Fruit fly (Drosophila melanogaster) whole organism, pupa: ENCODE measurements around the gene Syt1.

Source experiments
- CG10348 ChIP-seq: fragments of 200-800 bp; sonication (Bioruptor generic); IDR thresholded peaks from 2 replicates; pipeline ENCODE4 v1.3.6; 2022; ENCODE audit warnings: missing biosample characterization, missing genetic modification characterization
- CG12605 ChIP-seq: fragments of 200-800 bp; sonication (Bioruptor generic); IDR thresholded peaks from 2 replicates; pipeline ENCODE4 v1.3.6; 2022; ENCODE audit warnings: missing biosample characterization, missing genetic modification characterization
- CG13204 ChIP-seq: fragments of 200-800 bp; sonication (Bioruptor generic); optimal IDR thresholded peaks from 2 replicates; lab custom pipeline; 2018; ENCODE audit warnings: missing biosample characterization, mild to moderate bottlenecking, missing genetic modification characterization, moderate library complexity
- CG14655 ChIP-seq: fragments of 200-800 bp; sonication (Bioruptor generic); optimal IDR thresholded peaks from 3 replicates; lab custom pipeline; 2017; ENCODE audit warnings: mild to moderate bottlenecking, missing biosample characterization, missing genetic modification reagents, missing genetic modification characterization
- CG15710 ChIP-seq: fragments of 200-800 bp; sonication (Bioruptor generic); optimal IDR thresholded peaks from 2 replicates; lab custom pipeline; 2018; ENCODE audit warnings: missing biosample characterization, mild to moderate bottlenecking, missing genetic modification characterization, moderate library complexity
- CG17806 ChIP-seq: fragments of 200-800 bp; sonication (Bioruptor generic); optimal IDR thresholded peaks from 2 replicates; lab custom pipeline; 2018; ENCODE audit warnings: missing biosample characterization, mild to moderate bottlenecking, missing genetic modification characterization, moderate library complexity
- CG32121 ChIP-seq: fragments of 200-800 bp; sonication (Bioruptor generic); IDR thresholded peaks from 2 replicates; pipeline ENCODE4 v1.3.6; 2022; ENCODE audit warnings: missing biosample characterization, missing genetic modification characterization
- CG34367 ChIP-seq: fragments of 200-800 bp; sonication (Bioruptor generic); optimal IDR thresholded peaks from 2 replicates; lab custom pipeline; 2018; ENCODE audit warnings: missing biosample characterization, mild to moderate bottlenecking, missing genetic modification characterization
- CG4496 ChIP-seq: fragments of 200-800 bp; sonication (Bioruptor generic); IDR thresholded peaks from 3 replicates; pipeline ENCODE4 v1.3.6; 2022; ENCODE audit warnings: missing biosample characterization, missing genetic modification characterization
- CG8159 ChIP-seq: fragments of 200-800 bp; sonication (Bioruptor generic); optimal IDR thresholded peaks from 3 replicates; lab custom pipeline; 2018; ENCODE audit warnings: missing biosample characterization, mild to moderate bottlenecking, missing genetic modification characterization, moderate library complexity
- CG8301 ChIP-seq: fragments of 200-800 bp; sonication (Bioruptor generic); optimal IDR thresholded peaks from 2 replicates; lab custom pipeline; 2018; ENCODE audit warnings: missing biosample characterization, mild to moderate bottlenecking, missing genetic modification characterization
- CG9948 ChIP-seq: fragments of 200-800 bp; sonication (Bioruptor generic); optimal IDR thresholded peaks from 2 replicates; lab custom pipeline; 2018; ENCODE audit warnings: missing biosample characterization, mild to moderate bottlenecking, missing genetic modification characterization, moderate library complexity
- D1 ChIP-seq: fragments of 200-800 bp; sonication (Bioruptor generic); optimal IDR thresholded peaks from 2 replicates; lab custom pipeline; 2018; ENCODE audit warnings: missing biosample characterization, mild to moderate bottlenecking, missing genetic modification characterization, moderate library complexity
- EcR ChIP-seq: fragments of 200-800 bp; sonication (Bioruptor generic); optimal IDR thresholded peaks from 3 replicates; lab custom pipeline; 2019; ENCODE audit warnings: missing biosample characterization, missing genetic modification characterization, mild to moderate bottlenecking, moderate library complexity, missing genetic modification reagents
- Ets98B ChIP-seq: fragments of 200-800 bp; sonication (Bioruptor generic); IDR thresholded peaks from 2 replicates; pipeline ENCODE4 v1.3.6; 2022; ENCODE audit warnings: missing biosample characterization, missing genetic modification characterization
- Pif1A ChIP-seq: fragments of 200-800 bp; sonication (Bioruptor generic); optimal IDR thresholded peaks from 3 replicates; lab custom pipeline; 2016; ENCODE audit warnings: missing biosample characterization, missing genetic modification characterization
- Pif1B ChIP-seq: fragments of 200-800 bp; sonication (Bioruptor generic); optimal IDR thresholded peaks from 3 replicates; lab custom pipeline; 2016; ENCODE audit warnings: missing biosample characterization, missing genetic modification characterization
- Snoo ChIP-seq: fragments of 200-800 bp; sonication (Bioruptor generic); optimal IDR thresholded peaks from 3 replicates; lab custom pipeline; 2017; ENCODE audit warnings: missing biosample characterization, mild to moderate bottlenecking, missing genetic modification characterization, inconsistent platforms
- fd96Ca ChIP-seq: fragments of 200-800 bp; sonication (Bioruptor generic); IDR thresholded peaks from 3 replicates; pipeline ENCODE4 v1.3.6; 2022; ENCODE audit warnings: missing biosample characterization, missing genetic modification characterization
- gl ChIP-seq: fragments of 200-800 bp; sonication (Bioruptor generic); optimal IDR thresholded peaks from 2 replicates; lab custom pipeline; 2018; ENCODE audit warnings: missing biosample characterization, mild to moderate bottlenecking, missing genetic modification characterization
- rn ChIP-seq: fragments of 200-800 bp; sonication (Bioruptor generic); IDR thresholded peaks from 2 replicates; pipeline ENCODE4 v1.3.6; 2022; ENCODE audit warnings: missing biosample characterization, missing genetic modification characterization

The Syt1 gene

DNA sequence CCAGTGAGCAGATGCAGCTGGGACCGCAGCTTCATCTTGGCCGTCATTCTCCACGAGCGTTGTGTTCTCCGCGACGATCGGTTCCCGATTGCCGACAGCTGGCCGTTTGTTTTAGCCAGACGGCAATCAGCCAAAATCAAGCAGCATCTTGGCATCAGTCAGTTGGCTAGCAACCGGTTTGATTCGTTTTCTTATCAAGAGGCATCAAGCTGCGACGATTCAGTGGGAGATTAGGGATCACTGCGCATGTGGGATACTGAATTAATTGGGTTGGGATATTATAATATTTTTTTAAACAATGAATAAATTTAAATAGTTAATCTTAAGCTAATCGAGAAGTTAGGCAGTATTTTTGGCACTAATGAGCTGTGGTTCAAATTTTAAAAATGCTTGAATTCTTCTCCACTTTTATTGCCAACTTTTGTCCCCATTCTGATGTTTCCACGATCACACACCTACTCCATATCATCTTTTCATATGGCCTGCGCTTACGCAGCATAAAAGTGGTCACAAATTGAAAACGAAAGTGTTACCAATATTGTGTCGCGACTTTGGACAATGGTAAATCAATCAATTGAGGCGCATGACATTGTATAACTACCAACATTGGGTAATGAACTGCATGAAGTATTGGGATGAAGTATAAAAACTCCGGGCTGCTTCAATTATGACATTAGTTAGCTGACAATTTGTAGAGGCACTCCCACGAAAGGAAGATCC, 38.1 kb upstream of the Syt1 start, which contains the start of the genes CG3119 and Cpr23B:
Gene CG3119 (minus strand): TSS at position 92 of the 720 bp plus-strand sequence.
Gene Cpr23B (plus strand): TSS at position 670 of the 720 bp plus-strand sequence.
- TF ChIP-seq Snoo (tag; lab: Kevin White, UChicago) = no peak
- no peak for TF ChIP-seq D1 (tag; lab: Kevin White, UChicago)
- TF ChIP-seq EcR (GFP tag; lab: Kevin White, UChicago) = no peak
- TF ChIP-seq fd96Ca = no peak
- TF ChIP-seq CG14655 (GFP tag; lab: Kevin White, UChicago) = no peak
- TF ChIP-seq CG15710 (tag; lab: Kevin White, UChicago) = no peak
- no peak for TF ChIP-seq rn
- no peak for TF ChIP-seq CG4496 (GFP tag; lab: Robert Waterston, UW)
- TF ChIP-seq CG12605 = no peak
- TF ChIP-seq CG8301 = no peak
- TF ChIP-seq Ets98B (GFP tag; lab: Robert Waterston, UW) = no peak
- no peak for TF ChIP-seq CG34367 (tag; lab: Kevin White, UChicago)
- TF ChIP-seq CG8159 (tag; lab: Kevin White, UChicago) = no peak
- TF ChIP-seq Pif1B (GFP tag; lab: Kevin White, UChicago) = no peak
- TF ChIP-seq CG17806 (tag; lab: Kevin White, UChicago) = no peak
- no peak for TF ChIP-seq Pif1A
- no peak for TF ChIP-seq CG13204 (GFP tag; lab: Kevin White, UChicago)
- TF ChIP-seq gl (tag; lab: Kevin White, UChicago) = no peak
- no peak for TF ChIP-seq CG10348 (GFP tag; lab: Robert Waterston, UW)
- TF ChIP-seq, all 21 proteins: peak for 0

DNA sequence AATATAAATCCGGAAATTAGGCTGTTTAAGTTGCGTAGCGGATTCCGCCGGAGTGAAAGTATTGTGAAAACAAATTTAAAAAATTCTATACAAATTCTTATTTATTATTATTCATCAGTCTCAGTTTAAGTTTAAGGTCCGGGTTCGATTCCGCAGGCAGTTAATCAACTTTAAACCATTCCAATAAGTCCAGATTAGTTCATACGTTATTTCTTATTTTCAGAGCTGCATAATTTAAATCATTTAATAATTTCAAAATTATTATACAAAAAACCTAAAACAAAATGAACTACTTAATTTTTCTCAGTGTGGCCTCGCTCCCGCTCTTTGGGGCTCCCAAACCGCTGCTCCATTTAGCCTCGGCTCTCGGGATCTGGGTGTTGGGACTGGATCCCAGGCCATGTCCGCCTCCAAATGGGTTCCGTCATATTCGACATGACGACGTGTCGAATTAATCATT, 30.6 kb upstream of the Syt1 start:
- peak; percentile 88 for TF ChIP-seq fd96Ca
- TF ChIP-seq CG4496 (GFP tag; lab: Robert Waterston, UW) = no peak; the same call in 1 of the 3 replicates
- peak; percentile 95 for TF ChIP-seq CG9948 (tag; lab: Kevin White, UChicago)
- TF ChIP-seq CG14655 (GFP tag; lab: Kevin White, UChicago) = peak; percentile 98
- peak; percentile 96 for TF ChIP-seq D1 (tag; lab: Kevin White, UChicago)
- TF ChIP-seq rn = peak; percentile 67
- peak; percentile 90 for TF ChIP-seq Pif1B (GFP tag; lab: Kevin White, UChicago)
- peak; percentile 67 for TF ChIP-seq gl (tag; lab: Kevin White, UChicago)
- TF ChIP-seq CG17806 (tag; lab: Kevin White, UChicago) = peak; percentile 90
- peak; percentile 95 for TF ChIP-seq CG8301
- 0 out of 2 replicates have a peak, but pooled peaks have one; percentile 22 for TF ChIP-seq CG12605
- TF ChIP-seq CG34367 (tag; lab: Kevin White, UChicago) = peak; percentile 87
- TF ChIP-seq Ets98B (GFP tag; lab: Robert Waterston, UW) = peak; percentile 59; the same call in 1 of the 2 replicates
- peak; percentile 93 for TF ChIP-seq Snoo (tag; lab: Kevin White, UChicago)
- peak; percentile 88 for TF ChIP-seq Pif1A
- TF ChIP-seq CG32121 (GFP tag; lab: Robert Waterston, UW) = peak; percentile 84
- TF ChIP-seq CG15710 (tag; lab: Kevin White, UChicago) = peak; percentile 95
- peak; percentile 58 for TF ChIP-seq CG13204 (GFP tag; lab: Kevin White, UChicago)
- TF ChIP-seq EcR (GFP tag; lab: Kevin White, UChicago) = no peak
- peak; percentile 54 for TF ChIP-seq CG10348 (GFP tag; lab: Robert Waterston, UW)
- peak; percentile 96 for TF ChIP-seq CG8159 (tag; lab: Kevin White, UChicago)

DNA sequence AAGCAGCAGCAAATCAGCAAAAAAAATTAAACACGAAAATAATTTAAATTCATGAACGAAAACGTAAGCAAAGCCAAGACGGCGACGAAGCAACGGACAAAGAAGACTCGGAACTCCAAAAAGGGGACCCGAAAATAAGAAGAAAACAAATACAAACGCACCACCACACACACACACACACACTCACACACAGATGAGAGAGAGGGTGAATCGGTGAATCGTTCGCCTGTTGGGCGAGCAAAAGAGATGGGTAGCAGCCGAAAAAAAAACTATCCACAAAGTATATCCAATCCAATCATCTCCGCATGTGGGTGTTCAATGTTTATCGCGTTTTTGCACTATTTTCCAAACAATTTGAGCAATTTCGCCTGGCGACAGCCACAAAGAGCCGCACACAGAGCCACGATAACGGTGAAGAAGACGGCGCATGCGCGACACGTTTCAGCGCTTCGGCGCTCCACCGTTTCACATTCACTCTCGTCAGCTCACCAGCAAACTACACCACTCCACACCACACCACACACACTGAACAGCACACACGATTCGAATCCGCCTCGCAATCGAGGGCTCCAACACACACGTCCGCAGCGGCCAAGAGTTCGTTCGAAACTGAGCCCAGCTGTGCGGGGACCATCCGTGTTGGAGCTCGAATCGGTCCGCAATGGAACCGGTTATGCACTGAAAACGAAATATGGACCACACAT, 30.0 kb upstream of the Syt1 start, which contains the start of gene Duox:
Gene Duox (minus strand): TSS at position 612 of the 704 bp plus-strand sequence.
- 0 out of 3 replicates have a peak, but pooled peaks have one; percentile 73 for TF ChIP-seq CG4496 (GFP tag; lab: Robert Waterston, UW)
- TF ChIP-seq CG9948 (tag; lab: Kevin White, UChicago) = no peak

DNA sequence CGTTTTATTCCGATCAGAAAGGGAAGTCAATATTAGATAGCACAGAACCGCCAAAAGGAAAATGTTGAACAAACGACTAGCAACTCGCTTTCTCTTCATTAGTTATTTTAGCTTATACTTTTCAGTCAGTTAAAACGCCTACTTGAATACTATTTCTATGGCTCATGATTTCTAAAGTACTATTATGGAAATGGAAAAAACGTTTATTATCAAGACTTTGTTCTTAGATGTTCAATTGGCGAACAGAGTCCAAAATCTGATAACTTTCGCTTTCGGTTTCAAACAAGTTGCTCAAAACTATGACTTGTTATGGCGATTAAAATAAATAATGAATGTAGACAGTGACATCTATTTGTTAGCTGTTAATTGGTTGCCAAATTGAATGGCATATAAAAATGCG, 25.6 kb upstream of the Syt1 start, which contains the start of gene CG3123:
Gene CG3123 (minus strand): TSS at position 101 of the 400 bp plus-strand sequence.
- no peak for TF ChIP-seq CG8159 (tag; lab: Kevin White, UChicago)
- no peak for TF ChIP-seq D1 (tag; lab: Kevin White, UChicago)
- TF ChIP-seq CG12605 = no peak
- TF ChIP-seq Pif1A = no peak
- no peak for TF ChIP-seq CG4496 (GFP tag; lab: Robert Waterston, UW)
- TF ChIP-seq CG13204 (GFP tag; lab: Kevin White, UChicago) = no peak
- TF ChIP-seq Ets98B (GFP tag; lab: Robert Waterston, UW) = no peak
- TF ChIP-seq Snoo (tag; lab: Kevin White, UChicago) = no peak
- TF ChIP-seq CG9948 (tag; lab: Kevin White, UChicago) = no peak
- no peak for TF ChIP-seq CG34367 (tag; lab: Kevin White, UChicago)
- TF ChIP-seq rn = no peak
- no peak for TF ChIP-seq gl (tag; lab: Kevin White, UChicago)
- TF ChIP-seq CG8301 = no peak
- TF ChIP-seq CG15710 (tag; lab: Kevin White, UChicago) = no peak
- no peak for TF ChIP-seq CG17806 (tag; lab: Kevin White, UChicago)
- no peak for TF ChIP-seq Pif1B (GFP tag; lab: Kevin White, UChicago)
- TF ChIP-seq EcR (GFP tag; lab: Kevin White, UChicago) = no peak
- TF ChIP-seq CG10348 (GFP tag; lab: Robert Waterston, UW) = no peak

DNA sequence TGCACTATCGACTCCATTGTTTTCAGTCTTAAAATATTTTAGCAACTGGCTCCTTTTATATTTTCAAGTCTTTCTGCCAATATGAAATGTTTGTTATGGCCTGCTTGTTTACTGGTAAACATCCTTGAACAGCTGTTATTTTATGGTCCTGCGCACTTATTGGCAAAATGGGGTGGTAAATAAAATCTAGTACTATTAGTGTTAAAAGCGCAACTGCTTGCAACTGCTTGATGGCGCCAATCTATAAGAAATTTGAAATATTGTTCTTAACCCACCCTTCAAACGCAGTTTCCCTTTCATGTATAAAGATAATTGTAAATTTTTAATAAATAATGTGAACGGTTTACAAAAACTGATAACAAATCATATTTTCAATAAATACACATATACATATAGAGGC, 15.9 kb upstream of the Syt1 start, which contains the start of gene G6P:
Gene G6P (minus strand): TSS at position 88 of the 400 bp plus-strand sequence.
- TF ChIP-seq Snoo (tag; lab: Kevin White, UChicago) (no peak), CG34367 (tag; lab: Kevin White, UChicago) (no peak), CG12605 (no peak), CG8159 (tag; lab: Kevin White, UChicago) (no peak), CG14655 (GFP tag; lab: Kevin White, UChicago) (no peak), CG13204 (GFP tag; lab: Kevin White, UChicago) (no peak), CG32121 (GFP tag; lab: Robert Waterston, UW) (no peak), CG15710 (tag; lab: Kevin White, UChicago) (no peak)
